Fruit fly (Drosophila melanogaster): ENCODE measurements around the gene CG9215.

Gene CG9215

DNA sequence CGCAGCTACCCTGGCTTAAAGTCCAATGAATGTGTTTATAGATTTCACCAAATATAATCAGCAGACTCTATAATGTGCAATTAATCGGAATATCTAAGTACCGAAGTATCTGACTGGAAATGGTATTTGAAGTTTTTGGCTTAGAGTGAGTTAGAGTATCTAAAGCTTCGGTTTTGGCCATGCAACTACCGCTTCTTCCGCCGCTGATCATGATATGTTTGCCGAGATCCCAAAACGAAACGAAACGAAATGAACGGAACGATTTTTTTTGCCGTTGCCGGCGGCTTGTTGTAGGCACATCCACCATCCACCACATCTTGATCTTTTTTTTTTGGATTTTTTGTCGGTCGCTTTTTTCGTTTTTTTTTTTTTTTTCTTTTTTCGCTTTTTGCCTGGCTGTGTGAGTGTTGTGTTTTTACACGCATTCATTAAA is 40.3 kb upstream of the CG9215 start (continued):
- TF ChIP-seq CG3281 (GFP tag; optimal IDR thresholded peaks at IDR 0.05) (peak; percentile 74), Opbp (GFP tag; IDR thresholded peaks at IDR 0.05; ENCODE audit: partially characterized antibody) (no peak), HmgD (GFP tag; optimal IDR thresholded peaks at IDR 0.05) (no peak), dmrt11E (tag; optimal IDR thresholded peaks at IDR 0.05) (no peak), pnt (GFP tag; optimal IDR thresholded peaks at IDR 0.05) (peak; percentile 89), CG30431 (GFP tag; optimal IDR thresholded peaks at IDR 0.05) (no peak), NFAT (GFP tag; IDR thresholded peaks at IDR 0.05) (peak; percentile 84), insv (GFP tag; optimal IDR thresholded peaks at IDR 0.05) (no peak), CG13424 (tag; optimal IDR thresholded peaks at IDR 0.05) (peak; percentile 81), Taf1 (GFP tag; IDR thresholded peaks at IDR 0.05) (peak; percentile 69), CG12744 (GFP tag; optimal IDR thresholded peaks at IDR 0.05) (no peak), her (GFP tag; optimal IDR thresholded peaks at IDR 0.05) (peak; percentile 79), sr (GFP tag; IDR thresholded peaks at IDR 0.05) (peak; percentile 51; the same call in 1 of the 3 replicates), CG31224 (GFP tag; IDR thresholded peaks at IDR 0.05) (peak; percentile 77), CG4730 (GFP tag; IDR thresholded peaks at IDR 0.05) (peak; percentile 85), CG8478 (optimal IDR thresholded peaks at IDR 0.05) (no peak), CG7357 (GFP tag; IDR thresholded peaks at IDR 0.05) (peak; percentile 73), D19B (GFP tag; optimal IDR thresholded peaks at IDR 0.05) (peak; percentile 40), CG15601 (tag; optimal IDR thresholded peaks at IDR 0.05) (peak; percentile 33), Dp (GFP tag; optimal IDR thresholded peaks at IDR 0.05) (no peak), lmd (GFP tag; IDR thresholded peaks at IDR 0.05) (peak; percentile 92), CG11723 (GFP tag; optimal IDR thresholded peaks at IDR 0.05) (peak; percentile 45), dati (GFP tag; IDR thresholded peaks at IDR 0.05) (peak; percentile 52; the same call in 1 of the 2 replicates), tgo (GFP tag; IDR thresholded peaks at IDR 0.05) (peak; percentile 87), tin (GFP tag; optimal IDR thresholded peaks at IDR 0.05) (peak; percentile 67), CG10431 (GFP tag; optimal IDR thresholded peaks at IDR 0.05) (no peak), grau (tag; optimal IDR thresholded peaks at IDR 0.05) (peak; percentile 78), CG7745 (tag; optimal IDR thresholded peaks at IDR 0.05) (no peak), CG9797 (GFP tag; optimal IDR thresholded peaks at IDR 0.05) (no peak), CG34376 (GFP tag; optimal IDR thresholded peaks at IDR 0.05) (no peak), CG14860 (GFP tag; IDR thresholded peaks at IDR 0.05; ENCODE audit: partially characterized antibody) (no peak), danr (GFP tag; IDR thresholded peaks at IDR 0.05) (peak; percentile 77), Kr (GFP tag; optimal IDR thresholded peaks at IDR 0.05) (no peak), sd (tag; optimal IDR thresholded peaks at IDR 0.05) (peak; percentile 30), z (GFP tag; IDR thresholded peaks at IDR 0.05) (no peak), Fer3 (tag; optimal IDR thresholded peaks at IDR 0.05) (peak; percentile 73), CG4707 (GFP tag; optimal IDR thresholded peaks at IDR 0.05) (peak; percentile 28), gcm2 (GFP tag; optimal IDR thresholded peaks at IDR 0.05) (peak; percentile 1), CG13624 (GFP tag; optimal IDR thresholded peaks at IDR 0.05) (peak; percentile 77), wdn (GFP tag; IDR thresholded peaks at IDR 0.05) (peak; percentile 68), CG8281 (tag; optimal IDR thresholded peaks at IDR 0.05) (peak; percentile 33), Six4 (GFP tag; optimal IDR thresholded peaks at IDR 0.05) (peak; percentile 57), Trl (optimal IDR thresholded peaks at IDR 0.05) (no peak), Trl (GFP tag; optimal IDR thresholded peaks at IDR 0.05) (peak; percentile 90), CG4360 (GFP tag; IDR thresholded peaks at IDR 0.05) (peak; percentile 50; the same call in 1 of the 2 replicates), HLH54F (GFP tag; optimal IDR thresholded peaks at IDR 0.05) (peak; percentile 64), aop (GFP tag; IDR thresholded peaks at IDR 0.05) (0 out of 2 replicates have a peak, but pooled peaks have one; percentile 19), CG7372 (GFP tag; IDR thresholded peaks at IDR 0.05) (peak; percentile 86), bab2 (GFP tag; optimal IDR thresholded peaks at IDR 0.05) (peak; percentile 74), CG11085 (GFP tag; IDR thresholded peaks at IDR 0.05) (peak; percentile 79), CG6854 (GFP tag; optimal IDR thresholded peaks at IDR 0.05) (no peak), CG15011 (GFP tag; optimal IDR thresholded peaks at IDR 0.05) (peak; percentile 45), Rfx (GFP tag; IDR thresholded peaks at IDR 0.05) (peak; percentile 95)

Data from whole organism, embryonic.